Fruit fly (Drosophila melanogaster) whole organism, embryonic: ENCODE results near the gene CG32413.

Source experiments
- Blimp-1 ChIP-seq: fragments of 200-800 bp; sonication (Bioruptor generic); optimal IDR thresholded peaks from 3 replicates; lab custom pipeline; 2018; ENCODE audit warnings: missing biosample characterization, missing genetic modification characterization, mild to moderate bottlenecking, moderate library complexity, missing genetic modification reagents
- CG11398 ChIP-seq: fragments of 200-800 bp; sonication (Bioruptor generic); optimal IDR thresholded peaks from 2 replicates; lab custom pipeline; 2016; ENCODE audit warnings: missing biosample characterization, missing genetic modification characterization
- CG11723 ChIP-seq: fragments of 200-800 bp; sonication (Bioruptor generic); optimal IDR thresholded peaks from 2 replicates; lab custom pipeline; 2017; ENCODE audit warnings: missing biosample characterization, mild to moderate bottlenecking, missing genetic modification characterization
- CG32532 ChIP-seq: fragments of 200-800 bp; sonication (Bioruptor generic); IDR thresholded peaks from 2 replicates; pipeline ENCODE4 v1.3.6; 2022; ENCODE audit warnings: missing biosample characterization, missing genetic modification characterization
- CG8478 ChIP-seq: fragments of >200 bp; optimal IDR thresholded peaks from 2 replicates; lab custom pipeline; 2018
- Dll ChIP-seq: fragments of 200-800 bp; sonication (Bioruptor generic); IDR thresholded peaks from 4 replicates; pipeline ENCODE4 v1.3.6; 2022; ENCODE audit warnings: missing biosample characterization, missing genetic modification characterization; ENCODE audit not compliant: partially characterized antibody
- Side ChIP-seq: fragments of 200-800 bp; sonication (Bioruptor generic); optimal IDR thresholded peaks from 2 replicates; lab custom pipeline; 2016; ENCODE audit warnings: missing biosample characterization, missing genetic modification characterization
- br ChIP-seq: fragments of >200 bp; optimal IDR thresholded peaks from 2 replicates; lab custom pipeline; 2017
- chm ChIP-seq: fragments of 200-800 bp; sonication (Bioruptor generic); IDR thresholded peaks from 2 replicates; pipeline ENCODE4 v1.3.6; 2022; ENCODE audit warnings: missing biosample characterization, missing genetic modification characterization
- inv ChIP-seq: fragments of 200-800 bp; sonication (Bioruptor generic); IDR thresholded peaks from 2 replicates; pipeline ENCODE4 v1.3.6; 2022; ENCODE audit warnings: missing biosample characterization, missing genetic modification characterization; ENCODE audit not compliant: partially characterized antibody
- kni ChIP-seq: fragments of 200-800 bp; sonication (Bioruptor generic); optimal IDR thresholded peaks from 3 replicates; lab custom pipeline; 2017; ENCODE audit warnings: mild to moderate bottlenecking, missing biosample characterization, missing genetic modification reagents, missing genetic modification characterization
- maf-S ChIP-seq: fragments of 200-800 bp; sonication (Bioruptor generic); optimal IDR thresholded peaks from 2 replicates; lab custom pipeline; 2016; ENCODE audit warnings: missing biosample characterization, missing genetic modification characterization
- mirr ChIP-seq: fragments of 200-800 bp; sonication (Bioruptor generic); optimal IDR thresholded peaks from 3 replicates; lab custom pipeline; 2018; ENCODE audit warnings: missing biosample characterization, mild to moderate bottlenecking, missing genetic modification characterization

dm6 chr3L:5862994-5863393 is 40.9 kb downstream of the CG32413 start:
- TF ChIP-seq CG8478 (no peak), br (lab: Kevin White, UChicago) (no peak), inv (no peak), CG32532 (GFP tag; lab: Robert Waterston, UW) (no peak), chm (GFP tag; lab: Robert Waterston, UW) (no peak), CG11398 (GFP tag; lab: Kevin White, UChicago) (no peak), Dll (GFP tag; lab: Robert Waterston, UW) (no peak), CG11723 (GFP tag; lab: Kevin White, UChicago) (no peak), Blimp-1 (GFP tag; lab: Kevin White, UChicago) (no peak), kni (GFP tag; lab: Kevin White, UChicago) (no peak), mirr (GFP tag; lab: Kevin White, UChicago) (no peak), Side (no peak), maf-S (no peak)
